Fruit fly (Drosophila melanogaster) whole organism, prepupa: ENCODE results near the gene CG14383.

Source experiments
- Blimp-1 ChIP-seq: fragments of 200-800 bp; sonication (Bioruptor generic); optimal IDR thresholded peaks from 3 replicates; lab custom pipeline; 2017; ENCODE audit warnings: missing biosample characterization, missing genetic modification characterization, mild to moderate bottlenecking, moderate library complexity, missing genetic modification reagents
- CG10669 ChIP-seq: fragments of 200-800 bp; sonication (Bioruptor generic); optimal IDR thresholded peaks from 3 replicates; lab custom pipeline; 2018; ENCODE audit warnings: missing biosample characterization, mild to moderate bottlenecking, missing genetic modification characterization, moderate library complexity
- CG11294 ChIP-seq: fragments of 200-800 bp; sonication (Bioruptor generic); IDR thresholded peaks from 2 replicates; pipeline ENCODE4 v1.3.6; 2022; ENCODE audit warnings: missing biosample characterization, missing genetic modification characterization
- CG11762 ChIP-seq: fragments of 200-800 bp; sonication (Bioruptor generic); optimal IDR thresholded peaks from 3 replicates; lab custom pipeline; 2016; ENCODE audit warnings: missing biosample characterization, missing genetic modification characterization; ENCODE audit not compliant: insufficient read depth
- CG15336 ChIP-seq: fragments of 200-800 bp; sonication (Bioruptor generic); IDR thresholded peaks from 2 replicates; pipeline ENCODE4 v1.3.6; 2022; ENCODE audit warnings: missing biosample characterization, missing genetic modification characterization
- CG1621 ChIP-seq: fragments of 200-800 bp; sonication (Bioruptor generic); optimal IDR thresholded peaks from 3 replicates; lab custom pipeline; 2018; ENCODE audit warnings: missing biosample characterization, mild to moderate bottlenecking, missing genetic modification characterization
- CG3032 ChIP-seq: fragments of 200-800 bp; optimal IDR thresholded peaks from 2 replicates; lab custom pipeline; 2019; ENCODE audit warnings: missing biosample characterization, mild to moderate bottlenecking, missing genetic modification characterization, moderate library complexity
- CG31627 ChIP-seq: fragments of 200-800 bp; sonication (Bioruptor generic); optimal IDR thresholded peaks from 3 replicates; lab custom pipeline; 2016; ENCODE audit warnings: missing biosample characterization, missing genetic modification characterization
- CG32006 ChIP-seq: fragments of 200-800 bp; sonication (Bioruptor generic); optimal IDR thresholded peaks from 3 replicates; lab custom pipeline; 2017; ENCODE audit warnings: missing biosample characterization, mild to moderate bottlenecking, missing genetic modification characterization
- CG3919 ChIP-seq: fragments of 200-800 bp; sonication (Bioruptor generic); optimal IDR thresholded peaks from 3 replicates; lab custom pipeline; 2016; ENCODE audit warnings: missing biosample characterization, missing genetic modification characterization
- CG4318 ChIP-seq: fragments of 200-800 bp; sonication (Bioruptor generic); optimal IDR thresholded peaks from 3 replicates; lab custom pipeline; 2017; ENCODE audit warnings: missing biosample characterization, mild to moderate bottlenecking, missing genetic modification characterization
- CG6163 ChIP-seq: fragments of 200-800 bp; sonication (Bioruptor generic); IDR thresholded peaks from 3 replicates; pipeline ENCODE4 v1.3.6; 2022; ENCODE audit warnings: missing biosample characterization, missing genetic modification characterization
- CG6276 ChIP-seq: fragments of 200-800 bp; sonication (Bioruptor generic); optimal IDR thresholded peaks from 2 replicates; lab custom pipeline; 2017; ENCODE audit warnings: missing biosample characterization, mild to moderate bottlenecking, missing genetic modification characterization
- CG7368 ChIP-seq: fragments of 200-800 bp; sonication (Bioruptor generic); optimal IDR thresholded peaks from 3 replicates; lab custom pipeline; 2016; ENCODE audit warnings: missing biosample characterization, missing genetic modification characterization
- CG8319 ChIP-seq: fragments of 200-800 bp; sonication (Bioruptor generic); optimal IDR thresholded peaks from 3 replicates; lab custom pipeline; 2016; ENCODE audit warnings: missing biosample characterization, missing genetic modification characterization
- Eip75B ChIP-seq: fragments of 200-800 bp; sonication (Bioruptor generic); optimal IDR thresholded peaks from 3 replicates; lab custom pipeline; 2016; ENCODE audit warnings: missing biosample characterization, missing genetic modification characterization
- Eip78C ChIP-seq: fragments of 200-800 bp; sonication (Bioruptor generic); peaks from one replicate; lab custom pipeline; 2016; ENCODE audit warnings: missing biosample characterization, missing genetic modification characterization
- Eip93F ChIP-seq: fragments of 200-800 bp; sonication (Bioruptor generic); optimal IDR thresholded peaks from 2 replicates; lab custom pipeline; 2016; ENCODE audit warnings: missing biosample characterization, mild to moderate bottlenecking, missing genetic modification characterization
- Ets21C ChIP-seq: fragments of 200-800 bp; sonication (Bioruptor generic); optimal IDR thresholded peaks from 3 replicates; lab custom pipeline; 2016; ENCODE audit warnings: missing biosample characterization, missing genetic modification characterization
- Ets96B ChIP-seq: fragments of 200-800 bp; optimal IDR thresholded peaks from 2 replicates; lab custom pipeline; 2019; ENCODE audit warnings: missing biosample characterization, mild to moderate bottlenecking, missing genetic modification characterization, moderate library complexity
- Gug ChIP-seq: fragments of 200-800 bp; sonication (Bioruptor generic); IDR thresholded peaks from 2 replicates; pipeline ENCODE4 v1.3.6; 2022; ENCODE audit warnings: missing biosample characterization, missing genetic modification characterization
- Hr38 ChIP-seq: sonication (Bioruptor generic); optimal IDR thresholded peaks from 2 replicates; lab custom pipeline; 2016; ENCODE audit warnings: missing biosample characterization, missing genetic modification characterization
- Hr4 ChIP-seq: fragments of 200-800 bp; sonication (Bioruptor generic); optimal IDR thresholded peaks from 3 replicates; lab custom pipeline; 2016; ENCODE audit warnings: missing biosample characterization, missing genetic modification characterization
- Lpt ChIP-seq: fragments of 200-800 bp; sonication (Bioruptor generic); optimal IDR thresholded peaks from 3 replicates; lab custom pipeline; 2016; ENCODE audit warnings: missing biosample characterization, missing genetic modification characterization
- Met ChIP-seq: fragments of 200-800 bp; sonication (Bioruptor generic); optimal IDR thresholded peaks from 3 replicates; lab custom pipeline; 2016; ENCODE audit warnings: missing biosample characterization, missing genetic modification characterization
- OdsH ChIP-seq: fragments of 200-800 bp; sonication (Bioruptor generic); optimal IDR thresholded peaks from 3 replicates; lab custom pipeline; 2016; ENCODE audit warnings: missing biosample characterization, missing genetic modification characterization
- Smox ChIP-seq: fragments of 200-800 bp; sonication (Bioruptor generic); optimal IDR thresholded peaks from 3 replicates; lab custom pipeline; 2016; ENCODE audit warnings: missing biosample characterization, missing genetic modification characterization
- Sox14 ChIP-seq: fragments of 200-800 bp; sonication (Bioruptor generic); optimal IDR thresholded peaks from 3 replicates; lab custom pipeline; 2016; ENCODE audit warnings: missing biosample characterization, missing genetic modification characterization
- Sox15 ChIP-seq: fragments of 200-800 bp; sonication (Bioruptor generic); optimal IDR thresholded peaks from 3 replicates; lab custom pipeline; 2016; ENCODE audit warnings: missing biosample characterization, missing genetic modification characterization
- achi ChIP-seq: fragments of 200-800 bp; sonication (Bioruptor generic); optimal IDR thresholded peaks from 3 replicates; lab custom pipeline; 2016; ENCODE audit warnings: missing biosample characterization, missing genetic modification characterization
- cyc ChIP-seq: fragments of 200-800 bp; sonication (Bioruptor generic); optimal IDR thresholded peaks from 3 replicates; lab custom pipeline; 2016; ENCODE audit warnings: missing biosample characterization, missing genetic modification characterization
- eg ChIP-seq: fragments of 200-800 bp; sonication (Bioruptor generic); IDR thresholded peaks from 3 replicates; pipeline ENCODE4 v1.3.6; 2022; ENCODE audit warnings: missing biosample characterization, missing genetic modification characterization
- esn ChIP-seq: fragments of 200-800 bp; sonication (Bioruptor generic); optimal IDR thresholded peaks from 2 replicates; lab custom pipeline; 2016; ENCODE audit warnings: missing biosample characterization, mild to moderate bottlenecking, missing genetic modification characterization, moderate library complexity
- fd85E ChIP-seq: fragments of 200-800 bp; sonication (Bioruptor generic); optimal IDR thresholded peaks from 3 replicates; lab custom pipeline; 2016; ENCODE audit warnings: missing biosample characterization, missing genetic modification characterization
- fkh ChIP-seq: fragments of 200-800 bp; sonication (Bioruptor generic); optimal IDR thresholded peaks from 3 replicates; lab custom pipeline; 2017; ENCODE audit warnings: missing biosample characterization, mild to moderate bottlenecking, missing genetic modification characterization, moderate library complexity
- lz ChIP-seq: fragments of 200-800 bp; sonication (Bioruptor generic); optimal IDR thresholded peaks from 3 replicates; lab custom pipeline; 2016; ENCODE audit warnings: missing biosample characterization, missing genetic modification characterization
- net ChIP-seq: fragments of 200-800 bp; sonication (Bioruptor generic); optimal IDR thresholded peaks from 3 replicates; lab custom pipeline; 2016; ENCODE audit warnings: missing biosample characterization, missing genetic modification characterization
- spab ChIP-seq: fragments of 200-800 bp; sonication (Bioruptor generic); optimal IDR thresholded peaks from 2 replicates; lab custom pipeline; 2017; ENCODE audit warnings: missing biosample characterization, mild to moderate bottlenecking, missing genetic modification characterization, missing genetic modification reagents
- ss ChIP-seq, 2 experiments: fragments of 200-800 bp; sonication (Bioruptor generic); optimal IDR thresholded peaks; 2 replicates in 1 of 2; 3 replicates in 1 of 2; lab custom pipeline; 2017 to 2018; ENCODE audit warnings: mild to moderate bottlenecking in 2 of 2, missing biosample characterization in 2 of 2, missing genetic modification characterization in 2 of 2, moderate library complexity in 1 of 2
- svp ChIP-seq: fragments of 200-800 bp; sonication (Bioruptor generic); peaks from one replicate; lab custom pipeline; 2016; ENCODE audit warnings: missing biosample characterization, missing genetic modification characterization
- vri ChIP-seq: fragments of 200-800 bp; sonication (Bioruptor generic); optimal IDR thresholded peaks from 3 replicates; lab custom pipeline; 2016; ENCODE audit warnings: missing biosample characterization, mild to moderate bottlenecking, missing genetic modification characterization

The CG14383 gene

DNA sequence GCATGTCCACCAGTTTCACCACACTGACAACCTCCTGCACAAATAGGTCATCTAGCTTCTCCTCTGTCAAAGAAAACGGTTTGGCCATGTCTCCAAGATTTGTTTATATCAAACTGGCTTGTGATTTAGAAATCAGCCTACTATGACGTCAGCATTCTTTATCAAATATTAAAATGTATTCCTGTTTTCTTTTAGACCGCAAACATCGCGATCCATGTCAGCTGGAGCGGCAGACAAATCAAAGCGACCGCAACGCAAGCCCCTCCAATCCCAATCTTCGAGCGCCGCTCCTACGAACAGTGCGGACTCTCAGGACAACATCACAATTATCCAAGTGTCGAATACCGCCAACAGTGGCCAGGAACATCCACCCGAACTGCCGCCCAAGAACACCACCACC lies at the start of gene CG14383:
TSS of gene CG14383 (minus strand) at position 101 of the 400 bp plus-strand sequence.
- TF ChIP-seq CG11294 (GFP tag; lab: Robert Waterston, UW): no peak

DNA sequence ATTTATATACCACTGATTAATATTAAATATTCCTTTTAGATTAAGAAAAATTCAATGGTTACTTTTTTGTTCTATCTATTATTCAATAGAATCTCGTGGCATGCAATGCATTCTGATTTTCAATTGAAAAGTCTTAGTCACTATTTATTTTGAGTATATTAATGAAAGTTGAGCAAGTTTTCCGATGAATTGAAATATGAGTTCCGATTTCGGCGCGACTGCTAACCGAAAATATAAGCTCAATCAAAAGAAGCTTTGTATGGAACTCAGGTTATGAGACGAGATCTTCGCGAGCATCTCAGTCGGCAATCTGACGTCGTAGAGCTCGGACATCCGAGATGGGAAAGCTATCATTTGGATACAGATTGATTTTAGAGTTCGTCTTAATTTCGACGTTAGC lies 49.8 kb upstream of the CG14383 start, which contains the start of gene CG11668:
TSS of gene CG11668 (plus strand) at position 301 of the 400 bp plus-strand sequence.
- TF ChIP-seq esn (GFP tag; lab: Kevin White, UChicago) (no peak), net (no peak), fd85E (GFP tag; lab: Kevin White, UChicago) (no peak), Eip93F (no peak), Sox14 (GFP tag; lab: Kevin White, UChicago) (no peak), Sox15 (GFP tag; lab: Kevin White, UChicago) (no peak), CG3919 (GFP tag; lab: Kevin White, UChicago) (no peak), vri (no peak), CG3032 (no peak), achi (no peak), fkh (no peak), CG6276 (GFP tag; lab: Kevin White, UChicago) (no peak), CG4318 (GFP tag; lab: Kevin White, UChicago) (no peak), Hr4 (no peak), Ets21C (GFP tag; lab: Kevin White, UChicago) (no peak), CG11762 (no peak), Smox (GFP tag; lab: Kevin White, UChicago) (no peak), OdsH (no peak), eg (GFP tag; lab: Robert Waterston, UW) (no peak)
- TF ChIP-seq, all 60 proteins: peak for 0

DNA sequence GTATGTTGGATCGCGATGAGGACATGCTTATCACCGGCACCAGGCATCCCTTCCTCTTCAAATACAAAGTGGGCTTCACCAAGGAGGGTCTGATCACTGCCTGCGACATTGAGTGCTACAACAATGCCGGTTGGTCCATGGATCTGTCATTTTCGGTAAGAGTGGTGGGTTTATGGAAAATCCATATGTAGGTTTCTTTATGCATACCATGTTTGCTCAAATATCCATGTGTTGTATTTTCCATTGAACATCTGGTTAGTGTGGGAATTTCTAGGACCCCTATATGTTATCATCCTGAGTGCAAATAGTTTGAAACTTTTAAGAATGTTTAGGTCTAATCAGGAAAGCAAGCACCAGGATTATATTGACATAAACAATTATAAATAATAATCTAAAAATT lies 47.8 kb upstream of the CG14383 start:
- TF ChIP-seq Gug (GFP tag; lab: Robert Waterston, UW) (no peak), cyc (GFP tag; lab: Kevin White, UChicago) (no peak), CG10669 (GFP tag; lab: Kevin White, UChicago) (no peak), fd85E (GFP tag; lab: Kevin White, UChicago) (no peak), Eip75B (GFP tag; lab: Kevin White, UChicago) (no peak), fkh (no peak), Hr38 (GFP tag; lab: Kevin White, UChicago) (no peak), Met (no peak), CG8319 (GFP tag; lab: Kevin White, UChicago) (no peak), Eip78C (GFP tag; lab: Kevin White, UChicago) (no peak), CG6163 (GFP tag; lab: Robert Waterston, UW) (no peak), Sox15 (GFP tag; lab: Kevin White, UChicago) (no peak), Smox (GFP tag; lab: Kevin White, UChicago) (no peak), Ets96B (tag; lab: Kevin White, UChicago) (no peak), CG7368 (GFP tag; lab: Kevin White, UChicago) (no peak), CG31627 (no peak), svp (GFP tag; lab: Kevin White, UChicago) (no peak), Lpt (GFP tag; lab: Kevin White, UChicago) (no peak), CG6276 (GFP tag; lab: Kevin White, UChicago) (no peak)

DNA sequence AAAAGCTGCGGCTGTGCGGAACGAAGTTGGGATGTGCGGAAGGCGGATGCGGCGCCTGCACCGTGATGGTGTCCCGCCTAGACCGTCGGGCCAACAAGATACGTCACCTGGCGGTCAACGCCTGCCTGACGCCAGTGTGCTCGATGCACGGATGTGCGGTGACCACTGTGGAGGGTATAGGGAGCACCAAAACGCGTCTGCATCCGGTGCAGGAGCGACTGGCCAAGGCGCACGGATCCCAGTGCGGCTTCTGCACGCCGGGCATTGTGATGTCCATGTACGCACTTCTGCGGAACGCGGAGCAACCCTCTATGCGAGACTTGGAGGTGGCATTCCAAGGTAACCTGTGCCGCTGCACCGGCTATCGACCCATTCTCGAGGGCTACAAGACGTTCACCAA lies 45.4 kb upstream of the CG14383 start:
- TF ChIP-seq Blimp-1 (GFP tag; lab: Kevin White, UChicago): no peak
- no peak for TF ChIP-seq Hr38 (GFP tag; lab: Kevin White, UChicago)
- TF ChIP-seq esn (GFP tag; lab: Kevin White, UChicago): no peak
- TF ChIP-seq CG1621 (tag; lab: Kevin White, UChicago): no peak
- no peak for TF ChIP-seq CG15336 (GFP tag; lab: Robert Waterston, UW)
- TF ChIP-seq fkh: no peak
- no peak for TF ChIP-seq spab (GFP tag; lab: Kevin White, UChicago)
- TF ChIP-seq Gug (GFP tag; lab: Robert Waterston, UW): no peak
- TF ChIP-seq ss (GFP tag; optimal IDR thresholded peaks at IDR 0.05; lab: Kevin White, UChicago): no peak
- TF ChIP-seq CG32006 (GFP tag; lab: Kevin White, UChicago): no peak
- TF ChIP-seq lz (GFP tag; lab: Kevin White, UChicago): no peak
- TF ChIP-seq Smox (GFP tag; lab: Kevin White, UChicago): no peak
